Worm (Caenorhabditis elegans) whole organism, early embryonic: ENCODE measurements around the gene F13H8.6.

ENCODE experiments used
- B0310.2 ChIP-seq: sonication (generic microtip); optimal IDR thresholded peaks from 2 replicates; lab custom pipeline; 2016; ENCODE audit warnings: mild to moderate bottlenecking, missing genetic modification characterization, missing compliant biosample characterization
- F13C5.2 ChIP-seq: sonication (generic microtip); optimal IDR thresholded peaks from 2 replicates; lab custom pipeline; 2017; ENCODE audit warnings: mild to moderate bottlenecking, missing genetic modification characterization, inconsistent platforms, missing compliant biosample characterization
- aly-1 ChIP-seq: sonication (generic microtip); optimal IDR thresholded peaks from 2 replicates; lab custom pipeline; 2016; ENCODE audit warnings: missing genetic modification characterization, missing compliant biosample characterization
- ama-1 ChIP-seq: fragments of 150-350 bp; optimal IDR thresholded peaks from 2 replicates; lab custom pipeline; 2014
- ceh-13 ChIP-seq: fragments of 200-800 bp; sonication (Bioruptor generic); optimal IDR thresholded peaks from 2 replicates; lab custom pipeline; 2018; ENCODE audit warnings: mild to moderate bottlenecking, missing genetic modification characterization, missing compliant biosample characterization
- ceh-36 ChIP-seq: sonication (generic microtip); optimal IDR thresholded peaks from 2 replicates; lab custom pipeline; 2016; ENCODE audit warnings: missing genetic modification characterization, inconsistent platforms, missing compliant biosample characterization
- ets-7 ChIP-seq: sonication (generic microtip); optimal IDR thresholded peaks from 2 replicates; lab custom pipeline; 2016; ENCODE audit warnings: missing genotype, missing genetic modification characterization, missing compliant biosample characterization
- flt-1 ChIP-seq: fragments of 200-800 bp; sonication (Bioruptor generic); IDR thresholded peaks from 2 replicates; pipeline ENCODE4 v1.3.6; 2022; ENCODE audit warnings: missing genetic modification characterization, missing compliant biosample characterization
- hmbx-1 ChIP-seq: sonication (generic microtip); optimal IDR thresholded peaks from 2 replicates; lab custom pipeline; 2016; ENCODE audit warnings: mild to moderate bottlenecking, missing genetic modification characterization, missing compliant biosample characterization
- hmg-4 ChIP-seq: fragments of 200-800 bp; sonication (Bioruptor generic); optimal IDR thresholded peaks from 2 replicates; lab custom pipeline; 2018; ENCODE audit warnings: mild to moderate bottlenecking, missing genetic modification characterization, missing compliant biosample characterization
- hnd-1 ChIP-seq: sonication (generic microtip); optimal IDR thresholded peaks from 2 replicates; lab custom pipeline; 2016; ENCODE audit warnings: missing genetic modification characterization, missing compliant biosample characterization
- pes-1 ChIP-seq: fragments of 200-800 bp; sonication (Bioruptor generic); IDR thresholded peaks from 2 replicates; pipeline ENCODE4 v1.3.6; 2022; ENCODE audit warnings: missing genetic modification reagents, missing genetic modification characterization, missing compliant biosample characterization
- scrt-1 ChIP-seq: fragments of 200-800 bp; sonication (Bioruptor generic); IDR thresholded peaks from 2 replicates; pipeline ENCODE4 v1.3.6; 2022; ENCODE audit warnings: missing genetic modification characterization, missing compliant biosample characterization
- sea-1 ChIP-seq: fragments of 200-800 bp; sonication (Bioruptor generic); conservative IDR thresholded peaks from 2 replicates; pipeline ENCODE4 v1.3.6; 2022; ENCODE audit warnings: missing genetic modification characterization, missing compliant biosample characterization
- tbx-11 ChIP-seq: fragments of 200-800 bp; sonication (Bioruptor generic); IDR thresholded peaks from 2 replicates; pipeline ENCODE4 v1.3.6; 2022; ENCODE audit warnings: missing genetic modification characterization, missing compliant biosample characterization
- tbx-37 ChIP-seq: fragments of 200-800 bp; sonication (Bioruptor generic); conservative IDR thresholded peaks from 2 replicates; pipeline ENCODE4 v1.3.6; 2022; ENCODE audit warnings: missing genetic modification reagents, missing genetic modification characterization, missing compliant biosample characterization
- tra-4 ChIP-seq: sonication (generic microtip); optimal IDR thresholded peaks from 2 replicates; lab custom pipeline; 2017; ENCODE audit warnings: missing genetic modification characterization, missing compliant biosample characterization

Gene F13H8.6

DNA sequence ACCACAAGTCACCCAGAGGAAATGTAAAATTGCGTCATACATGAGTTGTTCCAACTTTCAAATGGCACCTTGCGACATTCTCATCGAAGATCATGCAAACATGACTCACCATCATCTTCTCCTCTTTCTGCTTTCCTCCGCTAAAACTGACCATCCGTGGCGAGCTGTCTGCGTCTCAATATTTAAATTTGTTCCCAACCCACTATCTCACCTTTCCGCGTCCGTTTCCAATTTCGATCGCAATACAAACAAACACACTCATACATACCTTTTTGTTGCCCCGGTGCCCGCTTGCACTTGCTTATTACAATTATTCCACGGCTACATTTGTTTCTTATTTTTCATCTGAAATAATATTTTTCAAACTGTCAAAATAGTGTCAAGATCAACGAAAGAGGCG lies 26.1 kb downstream of the F13H8.6 start, which contains the start of gene nmgp-1:
Gene nmgp-1, plus strand, starts transcription at position 174 of the 400 bp plus-strand sequence.
- no peak for TF ChIP-seq B0310.2 (tag; lab: Kevin White, UChicago)
- TF ChIP-seq ceh-13 (GFP tag; lab: Kevin White, UChicago): no peak
- TF ChIP-seq hmbx-1 (tag; lab: Kevin White, UChicago): no peak
- no peak for TF ChIP-seq pes-1
- TF ChIP-seq hmg-4 (GFP tag; lab: Kevin White, UChicago): no peak
- TF ChIP-seq tbx-11 (GFP tag; lab: Robert Waterston, UW): no peak
- TF ChIP-seq aly-1 (tag; lab: Kevin White, UChicago): no peak
- TF ChIP-seq ets-7 (tag; lab: Kevin White, UChicago): no peak
- no peak for TF ChIP-seq hnd-1 (tag; lab: Kevin White, UChicago)
- no peak for TF ChIP-seq ama-1 (lab: Kevin White, UChicago)
- TF ChIP-seq tbx-37 (GFP tag; lab: Robert Waterston, UW): no peak
- TF ChIP-seq flt-1 (GFP tag; lab: Robert Waterston, UW): no peak
- TF ChIP-seq scrt-1 (GFP tag; lab: Robert Waterston, UW): no peak

DNA sequence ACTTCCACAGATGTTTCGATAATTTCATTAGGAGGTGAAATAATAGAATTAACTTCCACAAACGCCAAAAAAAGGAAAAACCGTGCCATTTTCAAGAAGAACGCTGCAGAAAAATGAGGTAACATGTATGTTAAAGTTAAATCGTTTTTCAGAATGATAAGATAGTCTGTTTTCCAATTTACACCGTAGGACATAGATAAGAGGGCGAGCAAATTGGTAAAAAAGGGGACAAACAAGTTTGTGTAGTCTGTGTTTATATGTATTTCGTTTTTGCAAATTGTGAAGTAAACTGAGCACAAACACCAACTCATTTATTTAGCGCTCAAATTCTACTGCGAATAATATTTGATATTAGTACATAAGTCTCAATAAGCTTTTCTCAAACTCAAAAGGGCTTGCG lies 26.9 kb downstream of the F13H8.6 start, which contains the start of gene F13H8.11:
Gene F13H8.11, minus strand, starts transcription at position 155 of the 400 bp plus-strand sequence.
- TF ChIP-seq ets-7 (tag; lab: Kevin White, UChicago) (no peak), scrt-1 (GFP tag; lab: Robert Waterston, UW) (no peak), B0310.2 (tag; lab: Kevin White, UChicago) (no peak), hmbx-1 (tag; lab: Kevin White, UChicago) (no peak), ceh-36 (tag; lab: Kevin White, UChicago) (no peak), tbx-37 (GFP tag; lab: Robert Waterston, UW) (no peak), ceh-13 (GFP tag; lab: Kevin White, UChicago) (no peak), hmg-4 (GFP tag; lab: Kevin White, UChicago) (no peak), F13C5.2 (tag; lab: Kevin White, UChicago) (no peak), hnd-1 (tag; lab: Kevin White, UChicago) (no peak), pes-1 (no peak), sea-1 (GFP tag; lab: Robert Waterston, UW) (no peak), tra-4 (no peak), tbx-11 (GFP tag; lab: Robert Waterston, UW) (no peak), aly-1 (tag; lab: Kevin White, UChicago) (no peak), flt-1 (GFP tag; lab: Robert Waterston, UW) (no peak)

DNA sequence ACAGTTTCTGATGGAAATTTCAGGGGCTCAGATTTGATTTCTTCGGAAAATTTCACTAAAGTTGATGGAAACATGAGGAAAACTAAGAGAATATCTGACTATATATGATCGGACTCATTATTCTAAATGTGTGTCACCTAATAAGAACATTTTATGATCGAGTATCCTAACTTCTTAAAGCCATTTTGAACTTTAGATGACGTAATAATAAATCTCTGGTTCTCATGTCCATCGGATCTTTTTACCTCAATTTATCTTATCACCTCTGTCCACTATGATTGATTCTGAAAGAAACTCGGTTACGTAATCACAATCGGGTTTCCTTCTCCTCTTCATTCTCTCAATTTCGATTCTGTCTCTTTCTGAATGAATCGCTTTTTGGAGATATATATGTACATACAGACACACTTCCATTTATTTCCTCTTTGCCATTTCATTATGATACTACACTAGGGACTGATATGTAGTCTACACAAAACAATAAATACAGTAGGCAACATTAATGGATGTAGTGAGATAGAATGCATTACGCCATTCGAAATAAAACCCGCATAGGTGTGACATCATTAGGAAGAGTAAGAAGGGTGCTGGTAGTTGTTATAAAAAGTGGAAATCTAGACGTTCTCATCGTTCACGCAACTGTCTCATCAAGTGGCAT lies 29.4 kb downstream of the F13H8.6 start:
- TF ChIP-seq B0310.2 (tag; lab: Kevin White, UChicago) (no peak), pes-1 (no peak), ets-7 (tag; lab: Kevin White, UChicago) (no peak), sea-1 (GFP tag; lab: Robert Waterston, UW) (no peak), tbx-37 (GFP tag; lab: Robert Waterston, UW) (no peak), ama-1 (lab: Kevin White, UChicago) (no peak), hnd-1 (tag; lab: Kevin White, UChicago) (no peak), tra-4 (no peak), hmbx-1 (tag; lab: Kevin White, UChicago) (no peak), hmg-4 (GFP tag; lab: Kevin White, UChicago) (no peak), aly-1 (tag; lab: Kevin White, UChicago) (no peak), scrt-1 (GFP tag; lab: Robert Waterston, UW) (no peak), F13C5.2 (tag; lab: Kevin White, UChicago) (no peak), ceh-36 (tag; lab: Kevin White, UChicago) (no peak), flt-1 (GFP tag; lab: Robert Waterston, UW) (no peak), ceh-13 (GFP tag; lab: Kevin White, UChicago) (no peak), tbx-11 (GFP tag; lab: Robert Waterston, UW) (no peak)

- TF ChIP-seq tbx-11 (GFP tag; lab: Robert Waterston, UW) (no peak), sea-1 (GFP tag; lab: Robert Waterston, UW) (no peak), tbx-37 (GFP tag; lab: Robert Waterston, UW) (no peak), tra-4 (no peak), hnd-1 (tag; lab: Kevin White, UChicago) (no peak), B0310.2 (tag; lab: Kevin White, UChicago) (no peak)
These were observed 30.7 kb downstream of the F13H8.6 start, which contains the start of gene F13H8.5 for ce11 chrII:6256024-6256423. F13H8.5 (minus strand) TSS chrII:6256124.

- TF ChIP-seq scrt-1 (GFP tag; lab: Robert Waterston, UW) (no peak), sea-1 (GFP tag; lab: Robert Waterston, UW) (no peak), aly-1 (tag; lab: Kevin White, UChicago) (no peak), B0310.2 (tag; lab: Kevin White, UChicago) (no peak)
These were observed 34.1 kb downstream of the F13H8.6 start for ce11 chrII:6252707-6253106.

DNA sequence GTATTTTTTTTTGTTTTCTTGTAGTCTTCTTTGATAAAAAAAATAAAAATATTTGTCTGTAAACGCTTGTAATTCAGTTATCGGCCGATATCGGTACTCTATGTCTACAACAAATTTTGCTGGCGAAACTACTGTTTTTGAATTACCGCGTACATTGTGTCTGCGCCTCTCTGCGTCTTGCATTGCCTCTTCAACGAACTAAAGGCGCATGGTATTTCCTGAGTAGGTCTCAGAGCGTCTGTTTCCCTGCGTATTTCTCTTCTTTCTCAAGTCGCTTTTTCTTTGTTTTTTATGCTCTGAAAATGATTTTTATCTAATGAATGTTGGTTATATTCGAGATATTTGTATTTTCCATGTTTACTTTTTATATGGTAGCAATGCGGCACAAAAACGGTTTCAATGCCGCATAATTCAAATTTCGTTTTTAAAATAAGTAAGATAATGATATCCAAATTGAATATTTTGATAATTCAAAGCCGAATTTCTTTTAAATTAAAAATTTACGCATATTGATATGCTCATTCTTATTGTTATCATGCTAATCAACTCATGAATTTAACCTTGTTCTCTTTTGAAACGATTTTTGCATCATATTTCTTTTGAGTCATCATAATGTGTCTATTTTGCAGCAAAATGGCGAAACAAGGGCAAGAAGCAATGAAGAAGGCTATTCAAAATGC lies 35.8 kb downstream of the F13H8.6 start, which contains the start of gene phb-2:
Gene phb-2, plus strand, starts transcription at position 630 of the 680 bp plus-strand sequence.
- TF ChIP-seq F13C5.2 (tag; lab: Kevin White, UChicago) (peak; percentile 39), aly-1 (tag; lab: Kevin White, UChicago) (peak; percentile 7), pes-1 (no peak)

DNA sequence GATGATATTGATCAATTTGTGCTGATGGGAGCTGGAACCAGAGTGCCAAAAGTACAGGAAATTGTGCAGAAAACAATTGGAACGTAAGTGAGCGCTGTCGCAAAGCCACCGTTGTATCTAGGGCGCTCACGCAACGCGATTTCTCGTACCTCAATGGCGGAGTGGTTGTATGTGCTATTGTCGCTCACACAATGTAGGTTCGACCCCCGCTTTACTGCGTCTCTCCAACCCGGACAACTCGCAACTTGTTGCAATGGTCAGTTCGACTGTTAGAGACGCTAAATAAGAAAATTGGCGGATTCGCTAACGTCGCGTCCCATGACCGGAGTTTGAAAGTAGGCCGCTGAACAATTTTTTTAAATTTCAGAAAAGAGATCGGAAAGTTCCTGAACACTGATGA lies 38.3 kb downstream of the F13H8.6 start:
- peak; percentile 79 for TF ChIP-seq B0310.2 (tag; lab: Kevin White, UChicago)
- peak; percentile 95 for TF ChIP-seq hmg-4 (GFP tag; lab: Kevin White, UChicago)
- TF ChIP-seq ceh-36 (tag; lab: Kevin White, UChicago): peak; percentile 95
- TF ChIP-seq tra-4: peak; percentile 60
- TF ChIP-seq tbx-11 (GFP tag; lab: Robert Waterston, UW): peak; percentile 91
- TF ChIP-seq ama-1 (lab: Kevin White, UChicago): no peak
- TF ChIP-seq hnd-1 (tag; lab: Kevin White, UChicago): peak; percentile 72
- peak; percentile 56 for TF ChIP-seq F13C5.2 (tag; lab: Kevin White, UChicago)
- peak; percentile 95 for TF ChIP-seq aly-1 (tag; lab: Kevin White, UChicago)
- TF ChIP-seq ets-7 (tag; lab: Kevin White, UChicago): peak; percentile 81
- peak; percentile 91 for TF ChIP-seq pes-1
- TF ChIP-seq scrt-1 (GFP tag; lab: Robert Waterston, UW): peak; percentile 89
- TF ChIP-seq tbx-37 (GFP tag; lab: Robert Waterston, UW): peak; percentile 78
- TF ChIP-seq hmbx-1 (tag; lab: Kevin White, UChicago): peak; percentile 50
- peak; percentile 82 for TF ChIP-seq flt-1 (GFP tag; lab: Robert Waterston, UW)
- peak; percentile 82 for TF ChIP-seq ceh-13 (GFP tag; lab: Kevin White, UChicago)
- peak; percentile 90 for TF ChIP-seq sea-1 (GFP tag; lab: Robert Waterston, UW)
